Worm (Caenorhabditis elegans): ENCODE measurements around the gene C49C3.11.

DNA sequence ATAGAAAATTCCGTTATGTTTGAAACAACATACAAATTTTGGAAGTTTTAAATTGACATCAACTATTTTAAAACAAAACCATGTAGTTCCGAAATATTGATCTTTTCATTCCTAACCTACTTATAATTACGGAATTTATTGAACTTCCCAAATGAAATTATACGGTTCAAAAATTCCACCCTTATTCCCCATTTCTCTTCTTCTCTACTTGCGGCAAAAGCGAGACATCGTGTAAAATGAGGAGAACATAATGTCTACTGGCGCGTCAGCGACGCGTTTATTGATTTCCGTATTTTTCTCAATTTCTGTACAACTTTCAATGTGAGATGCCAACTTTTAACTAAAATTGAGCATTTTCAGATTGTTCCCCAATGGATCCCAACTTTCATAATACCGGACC is 14.7 kb upstream of the C49C3.11 start, which contains the start of gene ceh-88:
- TF ChIP-seq elt-3 (tag; optimal IDR thresholded peaks at IDR 0.05) = no peak
- TF ChIP-seq nhr-2 (tag; optimal IDR thresholded peaks at IDR 0.05) = no peak
- no peak for TF ChIP-seq snpc-4 (tag; optimal IDR thresholded peaks at IDR 0.05)
- no peak for TF ChIP-seq nhr-28 (tag; optimal IDR thresholded peaks at IDR 0.05)

Measured in whole organism, mixed stage, embryonic.